Fruit fly (Drosophila melanogaster): ENCODE results near the gene CG42590.

CG42590 gene

DNA sequence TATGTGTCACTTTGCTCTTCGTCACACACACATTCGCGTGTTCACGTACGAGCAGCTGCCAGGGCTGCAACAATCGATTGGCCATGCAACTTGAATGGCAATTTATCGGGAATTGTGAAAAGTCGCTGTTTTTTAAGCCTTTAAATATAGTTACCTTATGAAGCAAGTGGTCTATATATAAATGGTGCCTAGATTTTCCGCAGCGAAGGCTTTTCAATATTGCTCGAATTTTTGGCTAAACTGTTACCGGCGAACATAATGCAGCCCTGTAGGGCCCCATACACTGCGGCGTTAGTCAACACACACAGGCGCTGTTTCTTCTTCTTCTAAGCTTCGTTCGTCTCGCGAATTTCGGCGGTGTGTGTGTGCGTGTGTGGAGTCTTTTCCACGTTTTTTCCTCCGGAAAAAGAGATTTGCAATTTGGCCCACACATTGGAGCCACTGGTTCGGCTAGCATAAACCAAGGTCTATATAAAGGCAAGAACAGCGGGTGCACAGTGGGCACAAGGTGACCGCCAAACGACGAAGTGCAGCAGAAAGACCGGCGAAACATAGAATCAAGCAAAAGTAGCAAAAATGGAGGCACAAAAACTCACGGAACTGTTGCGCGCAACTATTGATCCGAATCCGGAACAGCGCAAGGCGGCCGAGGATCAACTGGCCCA, 46.9 kb upstream of the CG42590 start, which contains the start of the genes Arp3 and msk (continued):
- peak; percentile 24 for TF ChIP-seq CG6765 (GFP tag; optimal IDR thresholded peaks at IDR 0.05)
- TF ChIP-seq corto (GFP tag; optimal IDR thresholded peaks at IDR 0.05): no peak
- no peak; the same call in 2 of the 3 replicates for TF ChIP-seq so (GFP tag; IDR thresholded peaks at IDR 0.05)
- TF ChIP-seq tap (tag; optimal IDR thresholded peaks at IDR 0.05): no peak
- TF ChIP-seq CG4360 (GFP tag; IDR thresholded peaks at IDR 0.05): no peak
- peak; percentile 81 for TF ChIP-seq repo (GFP tag; optimal IDR thresholded peaks at IDR 0.05)
- peak; percentile 74 for TF ChIP-seq Meics (GFP tag; optimal IDR thresholded peaks at IDR 0.05)
- TF ChIP-seq sd (tag; optimal IDR thresholded peaks at IDR 0.05): peak; percentile 71
- TF ChIP-seq CG15696 (tag; optimal IDR thresholded peaks at IDR 0.05): peak; percentile 68
- peak; percentile 85 for TF ChIP-seq ERR (GFP tag; optimal IDR thresholded peaks at IDR 0.05)
- TF ChIP-seq Dll (GFP tag; IDR thresholded peaks at IDR 0.05; ENCODE audit: partially characterized antibody): peak; percentile 53; the same call in 2 of the 4 replicates
- peak; percentile 83 for TF ChIP-seq CG1603 (tag; optimal IDR thresholded peaks at IDR 0.05)
- TF ChIP-seq tll (GFP tag; optimal IDR thresholded peaks at IDR 0.05): peak; percentile 48 to 60
- peak; percentile 84 for TF ChIP-seq Chrac-16 (GFP tag; optimal IDR thresholded peaks at IDR 0.05)
- TF ChIP-seq crc (GFP tag; optimal IDR thresholded peaks at IDR 0.05): peak; percentile 82
- TF ChIP-seq Lim3 (GFP tag; IDR thresholded peaks at IDR 0.05): no peak; the same call in 1 of the 2 replicates
- no peak for TF ChIP-seq Spps (tag; optimal IDR thresholded peaks at IDR 0.05)
- peak; percentile 60 for TF ChIP-seq CG8478 (optimal IDR thresholded peaks at IDR 0.05)
- peak; percentile 96 for TF ChIP-seq pzg (GFP tag; optimal IDR thresholded peaks at IDR 0.05)
- peak; percentile 66 for TF ChIP-seq ara (GFP tag; IDR thresholded peaks at IDR 0.05)
- TF ChIP-seq Dip2 (GFP tag; IDR thresholded peaks at IDR 0.05): no peak
- TF ChIP-seq Oli (tag; optimal IDR thresholded peaks at IDR 0.05): no peak
- TF ChIP-seq ftz-f1 (GFP tag; optimal IDR thresholded peaks at IDR 0.05): peak; percentile 69
- TF ChIP-seq CG11504 (tag; optimal IDR thresholded peaks at IDR 0.05): no peak
- TF ChIP-seq Elba2 (GFP tag; optimal IDR thresholded peaks at IDR 0.05): peak; percentile 21
- peak; percentile 66 for TF ChIP-seq slou (GFP tag; optimal IDR thresholded peaks at IDR 0.05)
- no peak for TF ChIP-seq E2f1 (GFP tag; IDR thresholded peaks at IDR 0.05)
- peak; percentile 47 for TF ChIP-seq CG17328 (GFP tag; IDR thresholded peaks at IDR 0.05)
- TF ChIP-seq grau (tag; optimal IDR thresholded peaks at IDR 0.05): peak; percentile 75
- TF ChIP-seq CG12219 (GFP tag; optimal IDR thresholded peaks at IDR 0.05): peak; percentile 11
- peak; percentile 83 for TF ChIP-seq CG17829 (tag; optimal IDR thresholded peaks at IDR 0.05)
- peak; percentile 35; the same call in 2 of the 3 replicates for TF ChIP-seq Doc3 (GFP tag; IDR thresholded peaks at IDR 0.05; ENCODE audit: partially characterized antibody)
- TF ChIP-seq Abd-B (GFP tag; optimal IDR thresholded peaks at IDR 0.05): peak; percentile 85
- TF ChIP-seq az2 (GFP tag; optimal IDR thresholded peaks at IDR 0.05): peak; percentile 82
- TF ChIP-seq CG11560 (tag; IDR thresholded peaks at IDR 0.05): peak; percentile 53; the same call in 2 of the 3 replicates
- no peak for TF ChIP-seq dimm (GFP tag; IDR thresholded peaks at IDR 0.05)
- TF ChIP-seq dysf (GFP tag; IDR thresholded peaks at IDR 0.05): peak; percentile 76
- TF ChIP-seq HmgD (GFP tag; optimal IDR thresholded peaks at IDR 0.05): peak; percentile 97
- TF ChIP-seq CG31388 (GFP tag; optimal IDR thresholded peaks at IDR 0.05): peak; percentile 58
- no peak for TF ChIP-seq CG14050 (GFP tag; IDR thresholded peaks at IDR 0.05)
- peak; percentile 94 for TF ChIP-seq shn (GFP tag; optimal IDR thresholded peaks at IDR 0.05)
- peak; percentile 81 for TF ChIP-seq sob (GFP tag; IDR thresholded peaks at IDR 0.05)
- TF ChIP-seq Dbx (GFP tag; IDR thresholded peaks at IDR 0.05): peak; percentile 87
- TF ChIP-seq ac (GFP tag; optimal IDR thresholded peaks at IDR 0.05): peak; percentile 13
- TF ChIP-seq chm (GFP tag; IDR thresholded peaks at IDR 0.05): peak; percentile 43; the same call in 1 of the 2 replicates
- peak; percentile 79 for TF ChIP-seq CG3163 (GFP tag; optimal IDR thresholded peaks at IDR 0.05)
- peak; percentile 71 for TF ChIP-seq CG12744 (GFP tag; optimal IDR thresholded peaks at IDR 0.05)
- peak; percentile 68 for TF ChIP-seq tgo (GFP tag; IDR thresholded peaks at IDR 0.05)
- TF ChIP-seq HLH54F (GFP tag; optimal IDR thresholded peaks at IDR 0.05): peak; percentile 91
- TF ChIP-seq ci (GFP tag; IDR thresholded peaks at IDR 0.05): peak; percentile 70; the same call in 2 of the 3 replicates
- TF ChIP-seq Rx (GFP tag; IDR thresholded peaks at IDR 0.05): peak; percentile 69

Data from whole organism, embryonic.